Fruit fly (Drosophila melanogaster) whole organism, embryonic: Measurements from ENCODE around the gene pigs.

Experiments
- CG10267 ChIP-seq: fragments of 200-800 bp; sonication (Bioruptor generic); optimal IDR thresholded peaks from 2 replicates; lab custom pipeline; 2018; ENCODE audit warnings: missing biosample characterization, mild to moderate bottlenecking, missing genetic modification characterization, moderate library complexity
- CG10959 ChIP-seq: fragments of 200-800 bp; sonication (Bioruptor generic); IDR thresholded peaks from 2 replicates; pipeline ENCODE4 v1.3.6; 2022; ENCODE audit warnings: missing biosample characterization, missing genetic modification characterization
- CG12071 ChIP-seq: fragments of 200-800 bp; sonication (Bioruptor generic); optimal IDR thresholded peaks from 3 replicates; lab custom pipeline; 2018; ENCODE audit warnings: missing biosample characterization, mild to moderate bottlenecking, missing genetic modification characterization
- CG12942 ChIP-seq: fragments of 200-800 bp; sonication (Bioruptor generic); optimal IDR thresholded peaks from 3 replicates; lab custom pipeline; 2016; ENCODE audit warnings: missing biosample characterization, missing genetic modification characterization
- CG15073 ChIP-seq: fragments of 200-800 bp; sonication (Bioruptor generic); optimal IDR thresholded peaks from 2 replicates; lab custom pipeline; 2016; ENCODE audit warnings: missing biosample characterization, missing genetic modification characterization
- CG16815 ChIP-seq: fragments of 200-800 bp; sonication (Bioruptor generic); optimal IDR thresholded peaks from 3 replicates; lab custom pipeline; 2017; ENCODE audit warnings: missing biosample characterization, mild to moderate bottlenecking, missing genetic modification characterization
- CG30403 ChIP-seq: fragments of 200-800 bp; sonication (Bioruptor generic); optimal IDR thresholded peaks from 3 replicates; lab custom pipeline; 2016; ENCODE audit warnings: missing biosample characterization, missing genetic modification characterization
- CG31365 ChIP-seq: fragments of 200-800 bp; sonication (Bioruptor generic); optimal IDR thresholded peaks from 2 replicates; lab custom pipeline; 2018; ENCODE audit warnings: missing biosample characterization, mild to moderate bottlenecking, missing genetic modification characterization
- CG33213 ChIP-seq: fragments of 200-800 bp; sonication (Bioruptor generic); optimal IDR thresholded peaks from 3 replicates; lab custom pipeline; 2016; ENCODE audit warnings: missing biosample characterization, missing genetic modification characterization
- CG3726 ChIP-seq: fragments of 200-800 bp; sonication (Bioruptor generic); IDR thresholded peaks from 3 replicates; pipeline ENCODE4, ENCODE4 v1.3.6; 2022; ENCODE audit warnings: missing biosample characterization, missing genetic modification characterization
- CG3847 ChIP-seq: fragments of 200-800 bp; sonication (Bioruptor generic); IDR thresholded peaks from 2 replicates; pipeline ENCODE4 v1.3.6; 2022; ENCODE audit warnings: missing biosample characterization, missing genetic modification characterization
- CG5180 ChIP-seq: fragments of 200-800 bp; sonication (Bioruptor generic); optimal IDR thresholded peaks from 3 replicates; lab custom pipeline; 2017; ENCODE audit warnings: missing biosample characterization, missing genetic modification characterization, mild to moderate bottlenecking, moderate library complexity, missing genetic modification reagents
- CG8290 ChIP-seq, 3 experiments: fragments of 200-800 bp; sonication (Bioruptor generic); optimal IDR thresholded peaks; 2 replicates each; lab custom pipeline; 2016 to 2019; ENCODE audit warnings: missing biosample characterization in 3 of 3, missing genetic modification characterization in 3 of 3, mild to moderate bottlenecking in 2 of 3, moderate library complexity in 1 of 3
- CG8924 ChIP-seq: fragments of 200-800 bp; optimal IDR thresholded peaks from 3 replicates; lab custom pipeline; 2019; ENCODE audit warnings: missing biosample characterization, mild to moderate bottlenecking, missing genetic modification characterization, moderate library complexity
- CG8944 ChIP-seq: fragments of 200-800 bp; sonication (Bioruptor generic); optimal IDR thresholded peaks from 3 replicates; lab custom pipeline; 2016; ENCODE audit warnings: missing biosample characterization, missing genetic modification characterization
- Camta ChIP-seq: fragments of 200-800 bp; sonication (Bioruptor generic); optimal IDR thresholded peaks from 2 replicates; lab custom pipeline; 2016; ENCODE audit warnings: missing biosample characterization, missing genetic modification characterization
- CoRest ChIP-seq: fragments of 200-800 bp; sonication (Bioruptor generic); optimal IDR thresholded peaks from 3 replicates; lab custom pipeline; 2018; ENCODE audit warnings: missing biosample characterization, mild to moderate bottlenecking, missing genetic modification characterization, moderate library complexity
- Dll ChIP-seq: fragments of 200-800 bp; sonication (Bioruptor generic); IDR thresholded peaks from 4 replicates; pipeline ENCODE4 v1.3.6; 2022; ENCODE audit warnings: missing biosample characterization, missing genetic modification characterization; ENCODE audit not compliant: partially characterized antibody
- Drgx ChIP-seq: fragments of 200-800 bp; sonication (Bioruptor generic); IDR thresholded peaks from 2 replicates; pipeline ENCODE4 v1.3.6; 2022; ENCODE audit warnings: missing biosample characterization, missing genetic modification characterization
- HLH3B ChIP-seq: fragments of 200-800 bp; sonication (Bioruptor generic); IDR thresholded peaks from 2 replicates; pipeline ENCODE4 v1.3.6; 2022; ENCODE audit warnings: missing biosample characterization, missing genetic modification characterization
- Mad ChIP-seq: fragments of 200-800 bp; sonication (Bioruptor generic); optimal IDR thresholded peaks from 2 replicates; lab custom pipeline; 2016; ENCODE audit warnings: missing biosample characterization, missing genetic modification characterization
- Nf-YB ChIP-seq: fragments of 200-800 bp; sonication (Bioruptor generic); optimal IDR thresholded peaks from 3 replicates; lab custom pipeline; 2019; ENCODE audit warnings: missing biosample characterization, mild to moderate bottlenecking, missing genetic modification characterization, moderate library complexity
- NfI ChIP-seq: fragments of 200-800 bp; sonication (Bioruptor generic); optimal IDR thresholded peaks from 3 replicates; lab custom pipeline; 2018; ENCODE audit warnings: missing biosample characterization, mild to moderate bottlenecking, missing genetic modification characterization, moderate library complexity
- Taf1 ChIP-seq: fragments of 200-800 bp; sonication (Bioruptor generic); IDR thresholded peaks from 2 replicates; pipeline ENCODE4 v1.3.6; 2022; ENCODE audit warnings: missing biosample characterization, missing genetic modification characterization
- amos ChIP-seq: fragments of 200-800 bp; sonication (Bioruptor generic); IDR thresholded peaks from 2 replicates; pipeline ENCODE4 v1.3.6; 2022; ENCODE audit warnings: missing biosample characterization, missing genetic modification characterization; ENCODE audit not compliant: partially characterized antibody
- caup ChIP-seq: fragments of 200-800 bp; sonication (Bioruptor generic); optimal IDR thresholded peaks from 3 replicates; lab custom pipeline; 2017; ENCODE audit warnings: missing biosample characterization, mild to moderate bottlenecking, missing genetic modification characterization, moderate library complexity; ENCODE audit not compliant: severe bottlenecking
- chif ChIP-seq, 2 experiments: fragments of 200-800 bp; sonication (Bioruptor generic); optimal IDR thresholded peaks; 3 replicates each; lab custom pipeline; 2016; ENCODE audit warnings: missing biosample characterization in 2 of 2, missing genetic modification characterization in 2 of 2
- crol ChIP-seq: fragments of 200-800 bp; sonication (Bioruptor generic); IDR thresholded peaks from 2 replicates; pipeline ENCODE4 v1.3.6; 2022; ENCODE audit warnings: missing biosample characterization, missing genetic modification characterization
- emc ChIP-seq: fragments of 200-800 bp; sonication (Bioruptor generic); optimal IDR thresholded peaks from 2 replicates; lab custom pipeline; 2016; ENCODE audit warnings: missing biosample characterization, missing genetic modification characterization
- eve ChIP-seq, 2 experiments: fragments of >200 bp; optimal IDR thresholded peaks; 2 replicates each; lab custom pipeline; 2017; ENCODE audit warnings: missing biosample characterization in 2 of 2, missing genetic modification characterization in 2 of 2
- fru ChIP-seq: fragments of >200 bp; optimal IDR thresholded peaks from 2 replicates; lab custom pipeline; 2017
- gcm ChIP-seq: fragments of 200-800 bp; sonication (Bioruptor generic); optimal IDR thresholded peaks from 2 replicates; lab custom pipeline; 2019; ENCODE audit warnings: missing biosample characterization, mild to moderate bottlenecking, missing genetic modification characterization, moderate library complexity
- gsb ChIP-seq: fragments of 200-800 bp; sonication (Bioruptor generic); IDR thresholded peaks from 2 replicates; pipeline ENCODE4 v1.3.6; 2022; ENCODE audit warnings: missing biosample characterization, missing genetic modification characterization
- jigr1 ChIP-seq: fragments of 200-800 bp; sonication (Bioruptor generic); IDR thresholded peaks from 3 replicates; pipeline ENCODE4 v1.3.6; 2022; ENCODE audit warnings: missing biosample characterization, missing genetic modification characterization
- kay ChIP-seq: fragments of 200-800 bp; sonication (Bioruptor generic); optimal IDR thresholded peaks from 2 replicates; lab custom pipeline; 2016; ENCODE audit warnings: missing biosample characterization, missing genetic modification characterization
- knrl ChIP-seq: fragments of 200-800 bp; sonication (Bioruptor generic); IDR thresholded peaks from 3 replicates; pipeline ENCODE4 v1.3.6; 2022; ENCODE audit warnings: missing biosample characterization, missing genetic modification characterization; ENCODE audit not compliant: partially characterized antibody
- nmo ChIP-seq: fragments of 200-800 bp; sonication (Bioruptor generic); optimal IDR thresholded peaks from 2 replicates; lab custom pipeline; 2018; ENCODE audit warnings: missing biosample characterization, mild to moderate bottlenecking, missing genetic modification characterization, moderate library complexity
- odd ChIP-seq: fragments of 200-800 bp; sonication (Bioruptor generic); optimal IDR thresholded peaks from 2 replicates; lab custom pipeline; 2017; ENCODE audit warnings: missing biosample characterization, mild to moderate bottlenecking, missing genetic modification characterization
- org-1 ChIP-seq: fragments of 200-800 bp; sonication (Bioruptor generic); optimal IDR thresholded peaks from 2 replicates; lab custom pipeline; 2017; ENCODE audit warnings: missing biosample characterization, missing genetic modification characterization
- repo ChIP-seq: fragments of 200-800 bp; sonication (Bioruptor generic); optimal IDR thresholded peaks from 2 replicates; lab custom pipeline; 2016; ENCODE audit warnings: missing biosample characterization, missing genetic modification characterization
- sima ChIP-seq: fragments of 200-800 bp; sonication (Bioruptor generic); optimal IDR thresholded peaks from 2 replicates; lab custom pipeline; 2016; ENCODE audit warnings: missing biosample characterization, missing genetic modification characterization
- sob ChIP-seq: fragments of 200-800 bp; sonication (Bioruptor generic); IDR thresholded peaks from 2 replicates; pipeline ENCODE4 v1.3.6; 2022; ENCODE audit warnings: missing biosample characterization, missing genetic modification characterization
- stwl ChIP-seq: fragments of 200-800 bp; sonication (Bioruptor generic); optimal IDR thresholded peaks from 3 replicates; lab custom pipeline; 2018; ENCODE audit warnings: missing biosample characterization, mild to moderate bottlenecking, missing genetic modification characterization, moderate library complexity
- tgo ChIP-seq: fragments of 200-800 bp; sonication (Bioruptor generic); IDR thresholded peaks from 3 replicates; pipeline ENCODE4 v1.3.6; 2022; ENCODE audit warnings: missing biosample characterization, missing genetic modification characterization
- tll ChIP-seq, 2 experiments: fragments of 200-800 bp in 1 of 2; fragments of >200 bp in 1 of 2; sonication (Bioruptor generic) in 1 of 2; optimal IDR thresholded peaks; 2 replicates each; lab custom pipeline; 2017 to 2019; ENCODE audit warnings: missing biosample characterization in 2 of 2, missing genetic modification characterization in 2 of 2, mild to moderate bottlenecking in 1 of 2, moderate library complexity in 1 of 2
- toy ChIP-seq: fragments of 200-800 bp; sonication (Bioruptor generic); IDR thresholded peaks from 2 replicates; pipeline ENCODE4 v1.3.6; 2022; ENCODE audit warnings: missing biosample characterization, missing genetic modification characterization
- trh ChIP-seq: fragments of 200-800 bp; sonication (Bioruptor generic); optimal IDR thresholded peaks from 2 replicates; lab custom pipeline; 2016; ENCODE audit warnings: missing biosample characterization, missing genetic modification characterization
- ttk ChIP-seq: fragments of 200-800 bp; sonication (Bioruptor generic); IDR thresholded peaks from 2 replicates; pipeline ENCODE4 v2.1.2; 2022; ENCODE audit warnings: missing biosample characterization, missing genetic modification characterization
- wek ChIP-seq: fragments of 200-800 bp; sonication (Bioruptor generic); optimal IDR thresholded peaks from 3 replicates; lab custom pipeline; 2018; ENCODE audit warnings: missing biosample characterization, mild to moderate bottlenecking, missing genetic modification characterization, moderate library complexity
- yki ChIP-seq: fragments of >200 bp; optimal IDR thresholded peaks from 3 replicates; lab custom pipeline; 2018

Gene pigs

dm6 chrX:6624006-6624745 lies 24.3 kb downstream of the pigs start (continued):
- TF ChIP-seq CoRest (tag; lab: Kevin White, UChicago) (peak; percentile 20), Camta (GFP tag; lab: Kevin White, UChicago) (no peak), kay (GFP tag; lab: Kevin White, UChicago) (no peak), org-1 (GFP tag; lab: Kevin White, UChicago) (no peak), wek (GFP tag; lab: Kevin White, UChicago) (no peak), CG5180 (GFP tag; lab: Kevin White, UChicago) (no peak), CG3847 (GFP tag; lab: Robert Waterston, UW) (no peak), CG16815 (peak; percentile 4), caup (GFP tag; lab: Kevin White, UChicago) (no peak), ttk (GFP tag; lab: Robert Waterston, UW) (no peak), sima (no peak), stwl (tag; lab: Kevin White, UChicago) (no peak), CG15073 (GFP tag; lab: Kevin White, UChicago) (no peak), CG8924 (tag; lab: Kevin White, UChicago) (peak; percentile 4), eve (GFP tag; optimal IDR thresholded peaks at IDR 0.05; lab: Kevin White, UChicago) (no peak), yki (no peak), CG10267 (tag; lab: Kevin White, UChicago) (peak; percentile 29), CG30403 (peak; percentile 31), amos (GFP tag; lab: Robert Waterston, UW) (no peak), Drgx (GFP tag; lab: Robert Waterston, UW) (peak; percentile 46; the same call in 1 of the 2 replicates), emc (GFP tag; lab: Kevin White, UChicago) (no peak), Nf-YB (GFP tag; lab: Kevin White, UChicago) (no peak), repo (GFP tag; lab: Kevin White, UChicago) (no peak), CG8944 (GFP tag; lab: Kevin White, UChicago) (no peak), tgo (peak; percentile 33; the same call in 1 of the 3 replicates), fru (lab: Kevin White, UChicago) (no peak), CG3726 (GFP tag; lab: Robert Waterston, UW) (no peak), sob (GFP tag; lab: Robert Waterston, UW) (no peak), toy (GFP tag; lab: Robert Waterston, UW) (no peak), knrl (no peak), gcm (GFP tag; lab: Kevin White, UChicago) (no peak), Mad (GFP tag; lab: Kevin White, UChicago) (no peak), odd (GFP tag; lab: Kevin White, UChicago) (no peak), NfI (no peak), nmo (peak; percentile 69), crol (GFP tag; lab: Robert Waterston, UW) (0 out of 2 replicates have a peak, but pooled peaks have one; percentile 9), CG31365 (tag; lab: Kevin White, UChicago) (no peak), CG12942 (GFP tag; lab: Kevin White, UChicago) (no peak), trh (no peak), chif (GFP tag; optimal IDR thresholded peaks at IDR 0.05; lab: Kevin White, UChicago) (no peak), tll (GFP tag; optimal IDR thresholded peaks at IDR 0.05; lab: Kevin White, UChicago) (no peak), CG8290 (GFP tag; optimal IDR thresholded peaks at IDR 0.05; lab: Kevin White, UChicago) (no peak), CG8290 (tag; optimal IDR thresholded peaks at IDR 0.05; lab: Kevin White, UChicago) (no peak), gsb (GFP tag; lab: Robert Waterston, UW) (no peak), CG33213 (GFP tag; lab: Kevin White, UChicago) (no peak), CG12071 (GFP tag; lab: Kevin White, UChicago) (no peak), jigr1 (GFP tag; lab: Robert Waterston, UW) (no peak), CG10959 (GFP tag; lab: Robert Waterston, UW) (no peak), Taf1 (GFP tag; lab: Robert Waterston, UW) (no peak), Dll (GFP tag; lab: Robert Waterston, UW) (no peak), HLH3B (GFP tag; lab: Robert Waterston, UW) (peak; percentile 33; the same call in 1 of the 2 replicates)
